Fruit fly (Drosophila melanogaster) whole organism, wandering third instar larva: ENCODE data around the gene CG3630.

Source experiments
- Abd-B ChIP-seq: fragments of >200 bp; optimal IDR thresholded peaks from 2 replicates; lab custom pipeline; 2017; ENCODE audit warnings: missing biosample characterization, missing genetic modification characterization
- CG32264 ChIP-seq: fragments of 200-800 bp; sonication (Bioruptor generic); optimal IDR thresholded peaks from 2 replicates; lab custom pipeline; 2016; ENCODE audit warnings: missing biosample characterization, missing genetic modification characterization
- CG9705 ChIP-seq: fragments of 200-800 bp; sonication (Bioruptor generic); optimal IDR thresholded peaks from 2 replicates; lab custom pipeline; 2018; ENCODE audit warnings: missing biosample characterization, mild to moderate bottlenecking, missing genetic modification characterization
- CrebA ChIP-seq: fragments of 200-800 bp; sonication (Bioruptor generic); optimal IDR thresholded peaks from 2 replicates; lab custom pipeline; 2016; ENCODE audit warnings: missing biosample characterization, mild to moderate bottlenecking, missing genetic modification characterization, borderline replicate concordance
- Dfd ChIP-seq: fragments of >200 bp; optimal IDR thresholded peaks from 2 replicates; lab custom pipeline; 2017; ENCODE audit warnings: missing biosample characterization, missing genetic modification characterization
- Dif ChIP-seq: fragments of 200-275, 200-300 bp; sonication (Bioruptor generic); optimal IDR thresholded peaks from 2 replicates; lab custom pipeline; 2018; ENCODE audit warnings: missing biosample characterization, missing genetic modification characterization; ENCODE audit not compliant: partially characterized antibody
- GATAd ChIP-seq: sonication (Bioruptor generic); optimal IDR thresholded peaks from 2 replicates; lab custom pipeline; 2016; ENCODE audit warnings: missing biosample characterization, missing genetic modification characterization
- HLH106 ChIP-seq: fragments of 200-800 bp; optimal IDR thresholded peaks from 3 replicates; lab custom pipeline; 2019; ENCODE audit warnings: missing biosample characterization, mild to moderate bottlenecking, missing genetic modification characterization, moderate library complexity
- Hnf4 ChIP-seq: fragments of 200-800 bp; sonication (Bioruptor generic); optimal IDR thresholded peaks from 2 replicates; lab custom pipeline; 2016; ENCODE audit warnings: missing biosample characterization, mild to moderate bottlenecking, missing genetic modification characterization
- Hr78 ChIP-seq: fragments of >200 bp; optimal IDR thresholded peaks from 2 replicates; lab custom pipeline; 2017; ENCODE audit warnings: missing biosample characterization, missing genetic modification characterization
- Hr83 ChIP-seq: fragments of 200-300 bp; sonication (Bioruptor generic); optimal IDR thresholded peaks from 2 replicates; lab custom pipeline; 2016; ENCODE audit warnings: missing biosample characterization, mild to moderate bottlenecking, missing genetic modification characterization, moderate library complexity; ENCODE audit not compliant: poor library complexity, severe bottlenecking
- Jra ChIP-seq: sonication (Bioruptor generic); optimal IDR thresholded peaks from 2 replicates; lab custom pipeline; 2016; ENCODE audit warnings: missing biosample characterization, missing genetic modification characterization
- Mio ChIP-seq: sonication (Bioruptor generic); optimal IDR thresholded peaks from 2 replicates; lab custom pipeline; 2016; ENCODE audit warnings: missing biosample characterization, missing genetic modification characterization
- Myc ChIP-seq: fragments of >200 bp; optimal IDR thresholded peaks from 2 replicates; lab custom pipeline; 2017
- N ChIP-seq: fragments of >200 bp; optimal IDR thresholded peaks from 2 replicates; lab custom pipeline; 2018; ENCODE audit warnings: missing biosample characterization, missing external identifiers, missing genetic modification characterization
- OdsH ChIP-seq: fragments of 200-800 bp; sonication (Bioruptor generic); optimal IDR thresholded peaks from 2 replicates; lab custom pipeline; 2016; ENCODE audit warnings: missing biosample characterization, mild to moderate bottlenecking, missing genetic modification characterization
- Rel ChIP-seq, 2 experiments: fragments of 200-800 bp; sonication (Bioruptor generic) in 1 of 2; optimal IDR thresholded peaks; 2 replicates in 1 of 2; 3 replicates in 1 of 2; lab custom pipeline; 2016 to 2019; ENCODE audit warnings: mild to moderate bottlenecking in 2 of 2, missing biosample characterization in 2 of 2, missing genetic modification characterization in 2 of 2, moderate library complexity in 1 of 2
- Sp1 ChIP-seq: fragments of 200-800 bp; sonication (Bioruptor generic); optimal IDR thresholded peaks from 3 replicates; lab custom pipeline; 2019; ENCODE audit warnings: missing biosample characterization, mild to moderate bottlenecking, missing genetic modification characterization, moderate library complexity
- Vsx2 ChIP-seq: fragments of 200-300, 225-300 bp; sonication (Bioruptor generic); optimal IDR thresholded peaks from 2 replicates; lab custom pipeline; 2018; ENCODE audit warnings: missing biosample characterization, missing genetic modification characterization; ENCODE audit not compliant: partially characterized antibody
- br ChIP-seq: fragments of 200-800 bp; sonication (Bioruptor generic); optimal IDR thresholded peaks from 2 replicates; lab custom pipeline; 2016; ENCODE audit warnings: missing biosample characterization, missing genetic modification characterization
- brk ChIP-seq: fragments of 200-800 bp; sonication (Bioruptor generic); optimal IDR thresholded peaks from 2 replicates; lab custom pipeline; 2016; ENCODE audit warnings: missing biosample characterization, mild to moderate bottlenecking, missing genetic modification characterization
- dl ChIP-seq, 2 experiments: fragments of 175-275, 200-275 bp in 1 of 2; fragments of 200-275 bp in 1 of 2; sonication (Bioruptor generic); optimal IDR thresholded peaks; lab custom pipeline; 2018; ENCODE audit warnings: mild to moderate bottlenecking in 2 of 2, missing biosample characterization in 2 of 2, missing genetic modification characterization in 2 of 2, moderate library complexity in 2 of 2; ENCODE audit not compliant: partially characterized antibody in 2 of 2, insufficient read depth in 1 of 2
- dmrt93B ChIP-seq: fragments of 200-800 bp; sonication (Bioruptor generic); optimal IDR thresholded peaks from 2 replicates; lab custom pipeline; 2018; ENCODE audit warnings: missing biosample characterization, mild to moderate bottlenecking, missing genetic modification characterization
- dsf ChIP-seq: sonication (Bioruptor generic); optimal IDR thresholded peaks from 2 replicates; lab custom pipeline; 2016; ENCODE audit warnings: missing biosample characterization, missing genetic modification characterization, borderline replicate concordance
- ey ChIP-seq: fragments of 200-800 bp; sonication (Bioruptor generic); optimal IDR thresholded peaks from 2 replicates; lab custom pipeline; 2016; ENCODE audit warnings: missing biosample characterization, missing genetic modification characterization
- foxo ChIP-seq, 2 experiments: fragments of 200-800 bp; sonication (Bioruptor generic); optimal IDR thresholded peaks; 2 replicates in 1 of 2; 3 replicates in 1 of 2; lab custom pipeline; 2016 to 2017; ENCODE audit warnings: missing biosample characterization in 2 of 2, missing genetic modification characterization in 2 of 2
- fru ChIP-seq: fragments of 200-800 bp; sonication (Bioruptor generic); optimal IDR thresholded peaks from 3 replicates; lab custom pipeline; 2016; ENCODE audit warnings: missing biosample characterization, mild to moderate bottlenecking, missing genetic modification characterization
- h ChIP-seq: fragments of 200-800 bp; sonication (Bioruptor generic); optimal IDR thresholded peaks from 3 replicates; lab custom pipeline; 2016; ENCODE audit warnings: missing biosample characterization, mild to moderate bottlenecking, missing genetic modification characterization
- jim ChIP-seq: fragments of 175-275, 200-325 bp; sonication (Bioruptor generic); optimal IDR thresholded peaks from 2 replicates; lab custom pipeline; 2016; ENCODE audit warnings: missing biosample characterization, mild to moderate bottlenecking, missing genetic modification characterization
- lola ChIP-seq: fragments of >200 bp; optimal IDR thresholded peaks from 2 replicates; lab custom pipeline; 2017; ENCODE audit warnings: missing biosample characterization, missing genetic modification characterization
- pan ChIP-seq: fragments of >200 bp; optimal IDR thresholded peaks from 2 replicates; lab custom pipeline; 2017
- psq ChIP-seq: fragments of 200-800 bp; sonication (Bioruptor generic); optimal IDR thresholded peaks from 3 replicates; lab custom pipeline; 2017; ENCODE audit warnings: missing biosample characterization, mild to moderate bottlenecking, missing genetic modification characterization, moderate library complexity
- rgr ChIP-seq: fragments of 200-800 bp; sonication (Bioruptor generic); optimal IDR thresholded peaks from 3 replicates; lab custom pipeline; 2016; ENCODE audit warnings: missing biosample characterization, mild to moderate bottlenecking, missing genetic modification characterization
- sage ChIP-seq: fragments of 200-800 bp; sonication (Bioruptor generic); optimal IDR thresholded peaks from 2 replicates; lab custom pipeline; 2016; ENCODE audit warnings: missing biosample characterization, mild to moderate bottlenecking, missing genetic modification characterization
- sv ChIP-seq: fragments of 200-800 bp; sonication (Bioruptor generic); optimal IDR thresholded peaks from 3 replicates; lab custom pipeline; 2016; ENCODE audit warnings: missing biosample characterization, missing genetic modification characterization
- tai ChIP-seq: sonication (Bioruptor generic); optimal IDR thresholded peaks from 2 replicates; lab custom pipeline; 2016; ENCODE audit warnings: missing biosample characterization, missing genetic modification characterization
- usp ChIP-seq: fragments of >200 bp; optimal IDR thresholded peaks from 2 replicates; lab custom pipeline; 2017; ENCODE audit warnings: missing biosample characterization, missing genetic modification characterization
- woc ChIP-seq: sonication (Bioruptor generic); optimal IDR thresholded peaks from 2 replicates; lab custom pipeline; 2016; ENCODE audit warnings: missing biosample characterization, mild to moderate bottlenecking, missing genetic modification characterization

Gene CG3630

DNA sequence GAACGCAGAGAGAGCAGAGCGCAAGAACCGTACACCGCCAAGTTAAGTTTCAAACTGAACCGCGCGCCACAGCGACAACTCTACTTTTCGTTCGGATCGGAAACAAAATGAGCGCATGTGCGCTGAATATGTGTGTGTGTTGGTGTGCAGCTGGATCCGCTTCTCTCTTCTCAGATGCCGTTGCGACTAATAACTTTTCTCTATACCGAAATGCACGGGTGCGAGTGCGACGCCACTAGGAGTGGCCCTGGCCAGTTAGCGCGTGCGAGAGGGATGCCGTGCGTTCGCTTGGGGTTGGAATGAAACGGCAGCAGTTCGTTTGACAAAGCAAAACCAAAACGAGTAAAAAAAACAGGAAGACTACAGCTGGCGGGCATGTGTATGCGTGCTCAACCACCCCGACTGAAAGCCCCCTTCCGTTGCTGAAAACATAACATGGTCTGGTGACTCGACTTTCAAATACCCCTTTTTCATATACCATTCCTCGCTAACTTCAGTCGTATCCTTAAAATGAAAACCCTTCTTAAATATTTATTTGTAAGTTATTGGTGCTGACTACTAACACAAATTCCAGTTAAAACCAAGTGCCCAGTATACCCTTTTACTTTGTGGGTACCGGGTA is 25.1 kb upstream of the CG3630 start (continued):
- peak; percentile 100 for TF ChIP-seq Sp1 (GFP tag; lab: Kevin White, UChicago)

dm6 chrX:2137587-2138341 is 24.2 kb upstream of the CG3630 start:
- peak; percentile 99 for TF ChIP-seq rgr (GFP tag; lab: Kevin White, UChicago)
- TF ChIP-seq Sp1 (GFP tag; lab: Kevin White, UChicago): peak; percentile 99
- peak; percentile 88 for TF ChIP-seq GATAd
- TF ChIP-seq N (GFP tag; lab: Kevin White, UChicago): no peak
- peak; percentile 99 for TF ChIP-seq HLH106 (tag; lab: Kevin White, UChicago)
- peak; percentile 92 for TF ChIP-seq Dfd
- TF ChIP-seq pan (lab: Kevin White, UChicago): no peak
- peak; percentile 96 for TF ChIP-seq sv (GFP tag; lab: Kevin White, UChicago)
- peak; percentile 98 for TF ChIP-seq dmrt93B (GFP tag; lab: Kevin White, UChicago)
- TF ChIP-seq jim (GFP tag; lab: Kevin White, UChicago): peak; percentile 96
- peak; percentile 97 for TF ChIP-seq ey (GFP tag; lab: Kevin White, UChicago)
- TF ChIP-seq h: peak; percentile 99
- TF ChIP-seq Hr83 (GFP tag; lab: Kevin White, UChicago): peak; percentile 59
- TF ChIP-seq Abd-B: no peak
- TF ChIP-seq Rel (GFP tag; optimal IDR thresholded peaks at IDR 0.05; lab: Kevin White, UChicago): peak; percentile 98
- TF ChIP-seq Rel (tag; optimal IDR thresholded peaks at IDR 0.05; lab: Kevin White, UChicago): peak; percentile 93
- peak; percentile 98 for TF ChIP-seq sage (GFP tag; lab: Kevin White, UChicago)
- no peak for TF ChIP-seq usp
- TF ChIP-seq CrebA (GFP tag; lab: Kevin White, UChicago): no peak
- peak; percentile 89 for TF ChIP-seq woc
- TF ChIP-seq dsf (GFP tag; lab: Kevin White, UChicago): peak; percentile 88
- TF ChIP-seq Mio (GFP tag; lab: Kevin White, UChicago): peak; percentile 82
- peak; percentile 73 for TF ChIP-seq Dif (GFP tag; lab: Kevin White, UChicago)
- TF ChIP-seq Jra: peak; percentile 92
- peak; percentile 98 for TF ChIP-seq OdsH (GFP tag; lab: Kevin White, UChicago)
- TF ChIP-seq Myc: no peak
- peak; percentile 54 to 57 for TF ChIP-seq dl (GFP tag; optimal IDR thresholded peaks at IDR 0.05; lab: Kevin White, UChicago; ENCODE audit: insufficient read depth in 1 of 2, partially characterized antibody in 2 of 2)
- peak; percentile 79 for TF ChIP-seq Vsx2 (GFP tag; lab: Kevin White, UChicago)
- peak; percentile 97 for TF ChIP-seq fru (GFP tag; lab: Kevin White, UChicago)
- peak; percentile 96 for TF ChIP-seq Hnf4 (GFP tag; lab: Kevin White, UChicago)
- peak; percentile 90 for TF ChIP-seq tai (GFP tag; lab: Kevin White, UChicago)
- TF ChIP-seq psq (GFP tag; lab: Kevin White, UChicago): peak; percentile 96
- TF ChIP-seq Hr78 (GFP tag; lab: Kevin White, UChicago): no peak
- TF ChIP-seq lola (GFP tag; lab: Kevin White, UChicago): no peak
- TF ChIP-seq CG32264: peak; percentile 86
- TF ChIP-seq brk (GFP tag; lab: Kevin White, UChicago): peak; percentile 97
- peak; percentile 99 for TF ChIP-seq CG9705 (GFP tag; lab: Kevin White, UChicago)
- peak in 1 of 2 experiments; percentile 98 for TF ChIP-seq foxo (GFP tag; optimal IDR thresholded peaks at IDR 0.05; lab: Kevin White, UChicago)
- TF ChIP-seq br (GFP tag; lab: Kevin White, UChicago): peak; percentile 95
- TF ChIP-seq, all 38 proteins: peak for 30

- TF ChIP-seq HLH106 (tag; lab: Kevin White, UChicago) (no peak), fru (GFP tag; lab: Kevin White, UChicago) (no peak), jim (GFP tag; lab: Kevin White, UChicago) (no peak), dmrt93B (GFP tag; lab: Kevin White, UChicago) (no peak), CrebA (GFP tag; lab: Kevin White, UChicago) (no peak), CG9705 (GFP tag; lab: Kevin White, UChicago) (no peak), Mio (GFP tag; lab: Kevin White, UChicago) (no peak), usp (no peak), lola (GFP tag; lab: Kevin White, UChicago) (no peak), sv (GFP tag; lab: Kevin White, UChicago) (no peak), Jra (no peak), Vsx2 (GFP tag; lab: Kevin White, UChicago) (no peak), pan (lab: Kevin White, UChicago) (no peak), Hr83 (GFP tag; lab: Kevin White, UChicago) (no peak), h (no peak), Myc (no peak), sage (GFP tag; lab: Kevin White, UChicago) (no peak)
Measured at dm6 chrX:2138342-2138416, 23.8 kb upstream of the CG3630 start, which contains the start of gene ph-p. TSS of gene ph-p (minus strand) at chrX:2138371.
